Worm (Caenorhabditis elegans) whole organism, late embryonic: ENCODE measurements around the gene mlc-1.

Experiments used
- ama-1 ChIP-seq: fragments of 150-350 bp; optimal IDR thresholded peaks from 2 replicates; lab custom pipeline; 2014
- eyg-1 ChIP-seq: sonication (generic microtip); optimal IDR thresholded peaks from 2 replicates; lab custom pipeline; 2016; ENCODE audit warnings: missing genotype, missing genetic modification characterization, missing compliant biosample characterization
- pha-4 ChIP-seq: fragments of 150-350 bp; optimal IDR thresholded peaks from 2 replicates; lab custom pipeline; 2018; ENCODE audit warnings: missing biosample characterization, missing genetic modification reagents, missing genetic modification characterization
- pqm-1 ChIP-seq: sonication (generic microtip); optimal IDR thresholded peaks from 2 replicates; lab custom pipeline; 2016; ENCODE audit warnings: missing genetic modification characterization, missing compliant biosample characterization

ce11 chrX:17423894-17424594 lies 35.0 kb upstream of the mlc-1 start:
- TF ChIP-seq pha-4 (tag; lab: Kevin White, UChicago) (no peak), pqm-1 (tag; lab: Kevin White, UChicago) (no peak), eyg-1 (no peak), ama-1 (lab: Kevin White, UChicago) (no peak)
